Worm (Caenorhabditis elegans) whole organism, L1 larva: ENCODE data around the gene idpc-7.

Experiments used
- C16A3.4 ChIP-seq: fragments of 150-350 bp; optimal IDR thresholded peaks from 2 replicates; lab custom pipeline; 2014; ENCODE audit warnings: missing biosample characterization, missing genetic modification characterization
- C34B4.2 ChIP-seq: sonication (generic microtip); optimal IDR thresholded peaks from 2 replicates; lab custom pipeline; 2017; ENCODE audit warnings: mild to moderate bottlenecking, missing genetic modification characterization, missing compliant biosample characterization
- F16B12.6 ChIP-seq: fragments of 150-350 bp; optimal IDR thresholded peaks from 2 replicates; lab custom pipeline; 2014; ENCODE audit warnings: missing biosample characterization, missing genetic modification characterization
- Y116A8C.19 ChIP-seq: sonication (generic microtip); optimal IDR thresholded peaks from 2 replicates; lab custom pipeline; 2016; ENCODE audit warnings: missing compliant biosample characterization, missing genetic modification characterization, borderline replicate concordance
- aha-1 ChIP-seq: fragments of 150-350 bp; optimal IDR thresholded peaks from 2 replicates; lab custom pipeline; 2014; ENCODE audit warnings: missing biosample characterization, missing genetic modification characterization
- alr-1 ChIP-seq: fragments of 200-800 bp; sonication (Bioruptor generic); optimal IDR thresholded peaks from 2 replicates; lab custom pipeline; 2018; ENCODE audit warnings: borderline replicate concordance, mild to moderate bottlenecking, missing genetic modification characterization, missing compliant biosample characterization
- aly-2 ChIP-seq: fragments of 150-350 bp; optimal IDR thresholded peaks from 2 replicates; lab custom pipeline; 2014; ENCODE audit warnings: missing biosample characterization, missing genetic modification characterization
- ama-1 ChIP-seq: fragments of 150-350 bp; optimal IDR thresholded peaks from 2 replicates; lab custom pipeline; 2014
- ceh-82 ChIP-seq, 3 experiments: fragments of 150-350 bp in 1 of 3; sonication (generic microtip) in 2 of 3; optimal IDR thresholded peaks; 2 replicates each; lab custom pipeline; 2014 to 2017; ENCODE audit warnings: missing biosample characterization in 3 of 3, missing genetic modification characterization in 3 of 3
- ceh-90 ChIP-seq: sonication (generic microtip); optimal IDR thresholded peaks from 2 replicates; lab custom pipeline; 2016; ENCODE audit warnings: missing genetic modification characterization, missing compliant biosample characterization
- dpl-1 ChIP-seq, 3 experiments: fragments of 150-350 bp in 2 of 3; sonication (generic microtip) in 1 of 3; optimal IDR thresholded peaks; 2 replicates each; lab custom pipeline; 2014 to 2017; ENCODE audit warnings: missing biosample characterization in 3 of 3, missing genetic modification characterization in 3 of 3, missing genetic modification reagents in 3 of 3
- efl-1 ChIP-seq, 4 experiments: fragments of 150-350 bp; optimal IDR thresholded peaks in 3 of 4; peaks in 1 of 4; 1 replicate in 1 of 4; 2 replicates in 3 of 4; lab custom pipeline; 2014; ENCODE audit warnings: missing biosample characterization in 2 of 4, missing genetic modification characterization in 2 of 4, missing genetic modification reagents in 2 of 4
- elt-2 ChIP-seq: sonication (generic microtip); optimal IDR thresholded peaks from 2 replicates; lab custom pipeline; 2016; ENCODE audit warnings: missing genetic modification characterization, mild to moderate bottlenecking, inconsistent platforms, missing compliant biosample characterization, missing genetic modification reagents
- ets-5 ChIP-seq: fragments of 200-800 bp; sonication (Bioruptor generic); IDR thresholded peaks from 2 replicates; pipeline ENCODE4 v1.3.6; 2022; ENCODE audit warnings: missing genetic modification characterization, missing compliant biosample characterization
- fkh-10 ChIP-seq: sonication (generic microtip); optimal IDR thresholded peaks from 2 replicates; lab custom pipeline; 2017; ENCODE audit warnings: missing biosample characterization, missing genetic modification reagents, missing genetic modification characterization
- fkh-4 ChIP-seq: sonication (generic microtip); optimal IDR thresholded peaks from 2 replicates; lab custom pipeline; 2016; ENCODE audit warnings: missing compliant biosample characterization, missing genetic modification characterization, borderline replicate concordance
- fos-1 ChIP-seq: fragments of 150-350 bp; optimal IDR thresholded peaks from 2 replicates; lab custom pipeline; 2014; ENCODE audit warnings: missing biosample characterization, missing genetic modification characterization
- grh-1 ChIP-seq: fragments of 200-800 bp; sonication (Bioruptor generic); IDR thresholded peaks from 2 replicates; pipeline ENCODE4 v1.3.6; 2022; ENCODE audit warnings: missing genetic modification reagents, missing genetic modification characterization, missing compliant biosample characterization
- hlh-17 ChIP-seq: fragments of 200-800 bp; sonication (Bioruptor generic); optimal IDR thresholded peaks from 2 replicates; lab custom pipeline; 2018; ENCODE audit warnings: missing genetic modification characterization, mild to moderate bottlenecking, missing compliant biosample characterization, moderate library complexity, borderline replicate concordance
- hpl-2 ChIP-seq: fragments of 150-350 bp; optimal IDR thresholded peaks from 2 replicates; lab custom pipeline; 2014; ENCODE audit warnings: missing biosample characterization, missing genetic modification reagents, missing genetic modification characterization
- irx-1 ChIP-seq: sonication (generic microtip); optimal IDR thresholded peaks from 2 replicates; lab custom pipeline; 2016; ENCODE audit warnings: missing genetic modification characterization, missing compliant biosample characterization
- jun-1 ChIP-seq: fragments of 150-350 bp; optimal IDR thresholded peaks from 2 replicates; lab custom pipeline; 2014; ENCODE audit warnings: missing biosample characterization, missing genetic modification reagents, missing genetic modification characterization
- lin-13 ChIP-seq: fragments of 150-350 bp; optimal IDR thresholded peaks from 2 replicates; lab custom pipeline; 2014; ENCODE audit warnings: missing biosample characterization, missing genetic modification reagents, missing genetic modification characterization
- lin-14 ChIP-seq: fragments of 200-800 bp; sonication (Bioruptor generic); optimal IDR thresholded peaks from 2 replicates; lab custom pipeline; 2018; ENCODE audit warnings: mild to moderate bottlenecking, missing genetic modification characterization, moderate library complexity, missing compliant biosample characterization
- lin-15B ChIP-seq: fragments of 150-350 bp; sonication (generic microtip); optimal IDR thresholded peaks from 3 replicates; lab custom pipeline; 2014; ENCODE audit warnings: missing biosample characterization, missing genetic modification characterization
- lin-35 ChIP-seq, 2 experiments: fragments of 150-350 bp; optimal IDR thresholded peaks; 2 replicates each; lab custom pipeline; 2014; ENCODE audit warnings: missing biosample characterization in 2 of 2, missing genetic modification characterization in 2 of 2, missing genetic modification reagents in 2 of 2
- lir-3 ChIP-seq: sonication (generic microtip); optimal IDR thresholded peaks from 2 replicates; lab custom pipeline; 2016; ENCODE audit warnings: mild to moderate bottlenecking, missing genetic modification characterization, moderate library complexity, missing compliant biosample characterization; ENCODE audit not compliant: poor library complexity
- lsy-2 ChIP-seq, 2 experiments: fragments of 150-350 bp; optimal IDR thresholded peaks; 2 replicates each; lab custom pipeline; 2014; ENCODE audit warnings: missing biosample characterization in 2 of 2, missing genetic modification characterization in 2 of 2
- mdl-1 ChIP-seq, 2 experiments: fragments of 150-350 bp; optimal IDR thresholded peaks; 2 replicates each; lab custom pipeline; 2014 to 2017; ENCODE audit warnings: missing biosample characterization in 2 of 2, missing genetic modification characterization in 2 of 2, inconsistent platforms in 1 of 2
- mef-2 ChIP-seq: fragments of 150-350 bp; optimal IDR thresholded peaks from 2 replicates; lab custom pipeline; 2014; ENCODE audit warnings: missing biosample characterization, missing genetic modification characterization
- nhr-11 ChIP-seq: fragments of 150-350 bp; optimal IDR thresholded peaks from 2 replicates; lab custom pipeline; 2014; ENCODE audit warnings: missing biosample characterization, missing genetic modification characterization
- nhr-47 ChIP-seq: sonication (generic microtip); optimal IDR thresholded peaks from 2 replicates; lab custom pipeline; 2016; ENCODE audit warnings: mild to moderate bottlenecking, missing genetic modification characterization, moderate library complexity, missing compliant biosample characterization
- nhr-71 ChIP-seq: sonication (generic microtip); optimal IDR thresholded peaks from 2 replicates; lab custom pipeline; 2016; ENCODE audit warnings: mild to moderate bottlenecking, missing genetic modification characterization, moderate library complexity, missing compliant biosample characterization
- nhr-76 ChIP-seq: sonication (generic microtip); optimal IDR thresholded peaks from 2 replicates; lab custom pipeline; 2017; ENCODE audit warnings: missing biosample characterization, missing genetic modification characterization
- nhr-77 ChIP-seq: fragments of 150-350 bp; optimal IDR thresholded peaks from 2 replicates; lab custom pipeline; 2014; ENCODE audit warnings: missing biosample characterization, missing genetic modification characterization
- nhr-84 ChIP-seq: sonication (generic microtip); optimal IDR thresholded peaks from 2 replicates; lab custom pipeline; 2017; ENCODE audit warnings: missing biosample characterization, missing genetic modification characterization
- nhr-85 ChIP-seq: sonication (generic microtip); peaks from one replicate; lab custom pipeline; 2016; ENCODE audit warnings: missing genetic modification characterization, inconsistent platforms, missing compliant biosample characterization
- pqm-1 ChIP-seq: sonication (generic microtip); optimal IDR thresholded peaks from 3 replicates; lab custom pipeline; 2017; ENCODE audit warnings: missing biosample characterization, missing genetic modification characterization
- snu-23 ChIP-seq: sonication (generic microtip); optimal IDR thresholded peaks from 2 replicates; lab custom pipeline; 2016; ENCODE audit warnings: missing genetic modification characterization, missing compliant biosample characterization
- sox-4 ChIP-seq: sonication (generic microtip); optimal IDR thresholded peaks from 2 replicates; lab custom pipeline; 2016; ENCODE audit warnings: missing genetic modification characterization, missing compliant biosample characterization
- sptf-1 ChIP-seq: fragments of 150-350 bp; optimal IDR thresholded peaks from 2 replicates; lab custom pipeline; 2014; ENCODE audit warnings: missing biosample characterization, missing genetic modification characterization
- sup-37 ChIP-seq: fragments of 200-800 bp; sonication (Bioruptor generic); optimal IDR thresholded peaks from 2 replicates; lab custom pipeline; 2018; ENCODE audit warnings: mild to moderate bottlenecking, missing genetic modification characterization, missing compliant biosample characterization
- swsn-7 ChIP-seq: sonication (generic microtip); optimal IDR thresholded peaks from 2 replicates; lab custom pipeline; 2016; ENCODE audit warnings: missing genetic modification characterization, missing compliant biosample characterization
- tbx-2 ChIP-seq: sonication (generic microtip); optimal IDR thresholded peaks from 2 replicates; lab custom pipeline; 2016; ENCODE audit warnings: missing genetic modification characterization, missing compliant biosample characterization
- unc-30 ChIP-seq: sonication (generic microtip); optimal IDR thresholded peaks from 2 replicates; lab custom pipeline; 2017; ENCODE audit warnings: missing biosample characterization, missing genetic modification characterization
- unc-62 ChIP-seq: fragments of 150-350 bp; optimal IDR thresholded peaks from 2 replicates; lab custom pipeline; 2014; ENCODE audit warnings: missing biosample characterization, missing genetic modification reagents, missing genetic modification characterization
- unc-98 ChIP-seq: fragments of 200-800 bp; sonication (Bioruptor generic); IDR thresholded peaks from 2 replicates; pipeline ENCODE4 v1.3.6; 2022; ENCODE audit warnings: missing genetic modification characterization, missing compliant biosample characterization
- vab-15 ChIP-seq: sonication (generic microtip); optimal IDR thresholded peaks from 2 replicates; lab custom pipeline; 2017; ENCODE audit warnings: missing genotype, mild to moderate bottlenecking, missing genetic modification characterization, missing compliant biosample characterization
- xbp-1 ChIP-seq: sonication (generic microtip); optimal IDR thresholded peaks from 2 replicates; lab custom pipeline; 2016; ENCODE audit warnings: missing genetic modification characterization, missing compliant biosample characterization

The idpc-7 gene

ce11 chrV:9618919-9619318 is at the start of gene idpc-7:
Gene idpc-7, minus strand, starts transcription at chrV:9619019.
- TF ChIP-seq efl-1 (optimal IDR thresholded peaks at IDR 0.05; lab: Kevin White, UChicago) (no peak), efl-1 (GFP tag; optimal IDR thresholded peaks at IDR 0.05 in 1 of 2; lab: Kevin White, UChicago) (peak in 1 of 2 experiments; percentile 5), fkh-4 (tag; lab: Kevin White, UChicago) (no peak)

- TF ChIP-seq nhr-11 (tag; lab: Kevin White, UChicago) (no peak), lin-14 (peak; percentile 49)
Observed at ce11 chrV:9666394-9666793, 47.6 kb upstream of the idpc-7 start, which contains the start of gene ZK287.1. Gene ZK287.1, plus strand, starts transcription at chrV:9666694.

- TF ChIP-seq hpl-2 (GFP tag; lab: Kevin White, UChicago) (no peak), ceh-82 (tag; optimal IDR thresholded peaks at IDR 0.05; lab: Kevin White, UChicago) (peak in 2 of 3 experiments; percentile 36 to 64), fkh-4 (tag; lab: Kevin White, UChicago) (no peak), sup-37 (GFP tag; lab: Kevin White, UChicago) (no peak), nhr-85 (no peak), ets-5 (GFP tag; lab: Robert Waterston, UW) (no peak), lir-3 (tag; lab: Kevin White, UChicago) (no peak), nhr-76 (tag; lab: Kevin White, UChicago) (no peak), sptf-1 (tag; lab: Kevin White, UChicago) (no peak), ama-1 (lab: Kevin White, UChicago) (no peak), xbp-1 (tag; lab: Kevin White, UChicago) (no peak), nhr-84 (tag; lab: Kevin White, UChicago) (no peak), F16B12.6 (no peak), unc-30 (tag; lab: Kevin White, UChicago) (no peak), lsy-2 (tag; optimal IDR thresholded peaks at IDR 0.05; lab: Kevin White, UChicago) (peak in 1 of 2 experiments; percentile 43), mdl-1 (tag; optimal IDR thresholded peaks at IDR 0.05; lab: Kevin White, UChicago) (no peak), sox-4 (tag; lab: Kevin White, UChicago) (no peak), mef-2 (no peak), aly-2 (tag; lab: Kevin White, UChicago) (no peak), ceh-90 (tag; lab: Kevin White, UChicago) (no peak), snu-23 (GFP tag; lab: Kevin White, UChicago) (peak; percentile 13), pqm-1 (tag; lab: Kevin White, UChicago) (no peak), grh-1 (GFP tag; lab: Robert Waterston, UW) (no peak), vab-15 (tag; lab: Kevin White, UChicago) (no peak), nhr-47 (no peak), fos-1 (tag; lab: Kevin White, UChicago) (no peak), lin-13 (GFP tag; lab: Kevin White, UChicago) (no peak), C34B4.2 (tag; lab: Kevin White, UChicago) (no peak), irx-1 (tag; lab: Kevin White, UChicago) (no peak), nhr-71 (tag; lab: Kevin White, UChicago) (peak; percentile 23), elt-2 (no peak), tbx-2 (tag; lab: Kevin White, UChicago) (peak; percentile 38), unc-62 (GFP tag; lab: Kevin White, UChicago) (no peak), Y116A8C.19 (tag; lab: Kevin White, UChicago) (no peak), swsn-7 (tag; lab: Kevin White, UChicago) (peak; percentile 18), lin-15B (tag; lab: Kevin White, UChicago) (no peak), fkh-10 (GFP tag; lab: Kevin White, UChicago) (peak; percentile 68), jun-1 (no peak), C16A3.4 (tag; lab: Kevin White, UChicago) (no peak), unc-98 (GFP tag; lab: Robert Waterston, UW) (no peak), hlh-17 (GFP tag; lab: Kevin White, UChicago) (no peak), alr-1 (no peak), nhr-77 (tag; lab: Kevin White, UChicago) (no peak), dpl-1 (GFP tag; optimal IDR thresholded peaks at IDR 0.05; lab: Kevin White, UChicago) (peak in 1 of 3 experiments; percentile 4), aha-1 (tag; lab: Kevin White, UChicago) (no peak), lin-35 (GFP tag; optimal IDR thresholded peaks at IDR 0.05; lab: Kevin White, UChicago) (peak in 1 of 2 experiments; percentile 38)
Observed at ce11 chrV:9664620-9665019, 45.8 kb upstream of the idpc-7 start.
